Worm (Caenorhabditis elegans) whole organism, young adult: Measurements from ENCODE around the gene Y60A3A.21.
A peak's percentile ranks its signal among the peaks of the same experiment; 100 is the strongest.

Experiments
- B0336.3 ChIP-seq: fragments of 200-800 bp; sonication (Bioruptor generic); IDR thresholded peaks from 2 replicates; pipeline ENCODE4 v1.3.6; 2022; ENCODE audit warnings: missing genetic modification characterization, missing compliant biosample characterization
- C17E4.6 ChIP-seq: fragments of 200-800 bp; sonication (Bioruptor generic); IDR thresholded peaks from 2 replicates; pipeline ENCODE4 v1.3.6; 2022; ENCODE audit warnings: missing genetic modification reagents, missing genetic modification characterization, missing compliant biosample characterization
- F10E7.11 ChIP-seq: sonication (generic microtip); optimal IDR thresholded peaks from 2 replicates; lab custom pipeline; 2017; ENCODE audit warnings: mild to moderate bottlenecking, missing genetic modification characterization, moderate library complexity, missing compliant biosample characterization
- F57A8.1 ChIP-seq: fragments of 200-800 bp; sonication (Bioruptor generic); optimal IDR thresholded peaks from 2 replicates; lab custom pipeline; 2018; ENCODE audit warnings: mild to moderate bottlenecking, missing genetic modification characterization, moderate library complexity, missing compliant biosample characterization
- T07F8.4 ChIP-seq: sonication (generic microtip); optimal IDR thresholded peaks from 2 replicates; lab custom pipeline; 2016; ENCODE audit warnings: mild to moderate bottlenecking, missing genetic modification characterization, moderate library complexity, missing compliant biosample characterization
- Y53G8AR.9 ChIP-seq: fragments of 200-800 bp; sonication (Bioruptor generic); conservative IDR thresholded peaks from 2 replicates; pipeline ENCODE4 v1.3.6; 2022; ENCODE audit warnings: missing genetic modification reagents, missing genetic modification characterization, missing compliant biosample characterization
- Y79H2A.3 ChIP-seq: fragments of 200-800 bp; sonication (Bioruptor generic); conservative IDR thresholded peaks from 2 replicates; pipeline ENCODE4 v1.3.6; 2022; ENCODE audit warnings: missing genetic modification reagents, missing genetic modification characterization, missing compliant biosample characterization
- Y95B8A.8 ChIP-seq: fragments of 200-800 bp; sonication (Bioruptor generic); IDR thresholded peaks from 2 replicates; pipeline ENCODE4 v1.3.6; 2022; ENCODE audit warnings: missing genetic modification reagents, missing genetic modification characterization, missing compliant biosample characterization
- aptf-2 ChIP-seq: fragments of 200-800 bp; sonication (Bioruptor generic); conservative IDR thresholded peaks from 2 replicates; pipeline ENCODE4 v1.3.6; 2022; ENCODE audit warnings: missing genetic modification reagents, missing genetic modification characterization, missing compliant biosample characterization
- attf-6 ChIP-seq: fragments of 200-800 bp; sonication (Bioruptor generic); IDR thresholded peaks from 2 replicates; pipeline ENCODE4 v1.3.6; 2022; ENCODE audit warnings: missing genetic modification reagents, missing genetic modification characterization, missing compliant biosample characterization
- cebp-2 ChIP-seq: fragments of 200-800 bp; sonication (Bioruptor generic); IDR thresholded peaks from 2 replicates; pipeline ENCODE4 v1.3.6; 2022; ENCODE audit warnings: missing genetic modification characterization, missing compliant biosample characterization
- ceh-27 ChIP-seq: fragments of 200-800 bp; sonication (Bioruptor generic); optimal IDR thresholded peaks from 2 replicates; lab custom pipeline; 2018; ENCODE audit warnings: mild to moderate bottlenecking, missing genetic modification characterization, moderate library complexity, missing compliant biosample characterization
- ceh-40 ChIP-seq: fragments of 200-800 bp; sonication (Bioruptor generic); IDR thresholded peaks from 2 replicates; pipeline ENCODE4 v1.3.6; 2022; ENCODE audit warnings: missing genetic modification characterization, missing compliant biosample characterization
- ceh-79 ChIP-seq: sonication (generic microtip); optimal IDR thresholded peaks from 2 replicates; lab custom pipeline; 2017; ENCODE audit warnings: mild to moderate bottlenecking, missing genetic modification characterization, missing compliant biosample characterization
- die-1 ChIP-seq: sonication (generic microtip); optimal IDR thresholded peaks from 2 replicates; lab custom pipeline; 2016; ENCODE audit warnings: missing genotype, mild to moderate bottlenecking, missing genetic modification characterization, missing compliant biosample characterization
- egl-44 ChIP-seq: fragments of 200-800 bp; sonication (Bioruptor generic); IDR thresholded peaks from 2 replicates; pipeline ENCODE4 v1.3.6; 2022; ENCODE audit warnings: missing genetic modification reagents, missing genetic modification characterization, missing compliant biosample characterization
- egrh-3 ChIP-seq: fragments of 200-800 bp; sonication (Bioruptor generic); IDR thresholded peaks from 2 replicates; pipeline ENCODE4 v1.3.6; 2022; ENCODE audit warnings: missing genetic modification reagents, missing genetic modification characterization, missing compliant biosample characterization
- fkh-3 ChIP-seq: sonication (generic microtip); optimal IDR thresholded peaks from 2 replicates; lab custom pipeline; 2016; ENCODE audit warnings: mild to moderate bottlenecking, missing genetic modification characterization, missing compliant biosample characterization
- hlh-26 ChIP-seq: fragments of 200-800 bp; sonication (Bioruptor generic); conservative IDR thresholded peaks from 2 replicates; pipeline ENCODE4 v1.3.6; 2022; ENCODE audit warnings: missing genetic modification reagents, missing genetic modification characterization, missing compliant biosample characterization
- let-526 ChIP-seq: fragments of 200-800 bp; sonication (Bioruptor generic); IDR thresholded peaks from 2 replicates; pipeline ENCODE4 v1.3.6; 2022; ENCODE audit warnings: missing genetic modification reagents, missing genetic modification characterization, missing compliant biosample characterization
- let-607 ChIP-seq, 2 experiments: fragments of 200-800 bp in 1 of 2; sonication (Bioruptor generic) in 1 of 2; sonication (generic microtip) in 1 of 2; optimal IDR thresholded peaks; 2 replicates each; lab custom pipeline; 2016 to 2018; ENCODE audit warnings: mild to moderate bottlenecking in 2 of 2, missing compliant biosample characterization in 2 of 2, missing genetic modification characterization in 2 of 2, moderate library complexity in 2 of 2, missing genotype in 1 of 2
- lin-26 ChIP-seq: fragments of 200-800 bp; sonication (Bioruptor generic); IDR thresholded peaks from 2 replicates; pipeline ENCODE4 v1.3.6; 2022; ENCODE audit warnings: missing genetic modification reagents, missing genetic modification characterization, missing compliant biosample characterization
- madf-8 ChIP-seq: fragments of 200-800 bp; sonication (Bioruptor generic); conservative IDR thresholded peaks from 2 replicates; pipeline ENCODE4 v1.3.6; 2022; ENCODE audit warnings: missing genetic modification reagents, missing genetic modification characterization, missing compliant biosample characterization
- nhr-120 ChIP-seq: fragments of 200-800 bp; sonication (Bioruptor generic); IDR thresholded peaks from 2 replicates; pipeline ENCODE4 v1.3.6; 2022; ENCODE audit warnings: missing genetic modification characterization, missing compliant biosample characterization
- nhr-179 ChIP-seq: sonication (generic microtip); optimal IDR thresholded peaks from 2 replicates; lab custom pipeline; 2016; ENCODE audit warnings: mild to moderate bottlenecking, missing genetic modification characterization, missing compliant biosample characterization
- tbp1 ChIP-seq: fragments of 200-800 bp; sonication (Bioruptor generic); optimal IDR thresholded peaks from 2 replicates; lab custom pipeline; 2018; ENCODE audit warnings: mild to moderate bottlenecking, missing genetic modification characterization, missing compliant biosample characterization

Gene Y60A3A.21

ce11 chrV:20059370-20059769 is 47.6 kb downstream of the Y60A3A.21 start:
- TF ChIP-seq die-1 (tag; lab: Kevin White, UChicago) (no peak), nhr-120 (GFP tag; lab: Robert Waterston, UW) (no peak), let-526 (GFP tag; lab: Robert Waterston, UW) (no peak), F10E7.11 (no peak), fkh-3 (tag; lab: Kevin White, UChicago) (no peak)
- TF ChIP-seq, all 124 proteins: peak for 0

- TF ChIP-seq egrh-3 (peak; percentile 37; the same call in 1 of the 2 replicates), ceh-40 (GFP tag; lab: Robert Waterston, UW) (no peak)
Measured at ce11 chrV:20061498-20061897, 49.7 kb downstream of the Y60A3A.21 start.

- TF ChIP-seq F57A8.1 (GFP tag; lab: Kevin White, UChicago) (no peak), egrh-3 (no peak), cebp-2 (no peak), lin-26 (GFP tag; lab: Robert Waterston, UW) (no peak), Y53G8AR.9 (GFP tag; lab: Robert Waterston, UW) (no peak), aptf-2 (GFP tag; lab: Robert Waterston, UW) (no peak), attf-6 (GFP tag; lab: Robert Waterston, UW) (no peak), ceh-79 (tag; lab: Kevin White, UChicago) (no peak), tbp1 (GFP tag; lab: Kevin White, UChicago) (no peak), ceh-27 (GFP tag; lab: Kevin White, UChicago) (no peak), T07F8.4 (tag; lab: Kevin White, UChicago) (no peak), let-607 (tag; optimal IDR thresholded peaks at IDR 0.05; lab: Kevin White, UChicago) (no peak), Y79H2A.3 (GFP tag; lab: Robert Waterston, UW) (no peak), B0336.3 (GFP tag; lab: Robert Waterston, UW) (no peak), egl-44 (GFP tag; lab: Robert Waterston, UW) (no peak), Y95B8A.8 (GFP tag; lab: Robert Waterston, UW) (no peak), nhr-179 (no peak), C17E4.6 (GFP tag; lab: Robert Waterston, UW) (no peak), hlh-26 (GFP tag; lab: Robert Waterston, UW) (no peak), madf-8 (no peak)
Measured at ce11 chrV:20064076-20064475, 52.3 kb downstream of the Y60A3A.21 start, which contains the start of gene ttx-1. TSS of gene ttx-1 (minus strand) at chrV:20064176.
